Fruit fly (Drosophila melanogaster) whole organism, embryonic: ENCODE results near the gene mio.
A peak's percentile ranks its signal among the peaks of the same experiment; 100 is the strongest.

Experiments used
- Asciz ChIP-seq: fragments of 200-800 bp; sonication (Bioruptor generic); optimal IDR thresholded peaks from 2 replicates; lab custom pipeline; 2017; ENCODE audit warnings: missing biosample characterization, mild to moderate bottlenecking, missing genetic modification characterization, missing genetic modification reagents
- CG10267 ChIP-seq: fragments of 200-800 bp; sonication (Bioruptor generic); optimal IDR thresholded peaks from 2 replicates; lab custom pipeline; 2018; ENCODE audit warnings: missing biosample characterization, mild to moderate bottlenecking, missing genetic modification characterization, moderate library complexity
- CG11504 ChIP-seq: fragments of 200-800 bp; sonication (Bioruptor generic); optimal IDR thresholded peaks from 3 replicates; lab custom pipeline; 2019; ENCODE audit warnings: missing biosample characterization, mild to moderate bottlenecking, missing genetic modification characterization, moderate library complexity
- CG13296 ChIP-seq: fragments of 200-800 bp; sonication (Bioruptor generic); optimal IDR thresholded peaks from 3 replicates; lab custom pipeline; 2018; ENCODE audit warnings: missing biosample characterization, mild to moderate bottlenecking, missing genetic modification characterization
- CG14710 ChIP-seq: fragments of 200-800 bp; sonication (Bioruptor generic); optimal IDR thresholded peaks from 3 replicates; lab custom pipeline; 2019; ENCODE audit warnings: missing biosample characterization, mild to moderate bottlenecking, missing genetic modification characterization, moderate library complexity
- CG15011 ChIP-seq: fragments of 200-800 bp; sonication (Bioruptor generic); optimal IDR thresholded peaks from 3 replicates; lab custom pipeline; 2018; ENCODE audit warnings: missing biosample characterization, mild to moderate bottlenecking, missing genetic modification characterization
- CG16779 ChIP-seq: fragments of 200-800 bp; sonication (Bioruptor generic); IDR thresholded peaks from 2 replicates; pipeline ENCODE4 v1.3.6; 2022; ENCODE audit warnings: missing biosample characterization, missing genetic modification characterization
- CG17829 ChIP-seq: fragments of 200-800 bp; optimal IDR thresholded peaks from 2 replicates; lab custom pipeline; 2019; ENCODE audit warnings: missing biosample characterization, mild to moderate bottlenecking, missing genetic modification characterization, moderate library complexity
- CG18619 ChIP-seq: fragments of 200-800 bp; sonication (Bioruptor generic); optimal IDR thresholded peaks from 3 replicates; lab custom pipeline; 2017; ENCODE audit warnings: missing biosample characterization, mild to moderate bottlenecking, missing genetic modification characterization
- CG18764 ChIP-seq: fragments of 200-800 bp; sonication (Bioruptor generic); optimal IDR thresholded peaks from 3 replicates; lab custom pipeline; 2016; ENCODE audit warnings: missing biosample characterization, missing genetic modification characterization
- CG2116 ChIP-seq: fragments of 200-800 bp; sonication (Bioruptor generic); optimal IDR thresholded peaks from 3 replicates; lab custom pipeline; 2018; ENCODE audit warnings: missing biosample characterization, mild to moderate bottlenecking, missing genetic modification characterization
- CG32532 ChIP-seq: fragments of 200-800 bp; sonication (Bioruptor generic); IDR thresholded peaks from 2 replicates; pipeline ENCODE4 v1.3.6; 2022; ENCODE audit warnings: missing biosample characterization, missing genetic modification characterization
- CG34224 ChIP-seq: fragments of 200-800 bp; sonication (Bioruptor generic); IDR thresholded peaks from 3 replicates; pipeline ENCODE4 v1.3.6; 2022; ENCODE audit warnings: missing biosample characterization, missing genetic modification characterization; ENCODE audit not compliant: partially characterized antibody
- CG4328 ChIP-seq: fragments of 200-800 bp; sonication (Bioruptor generic); optimal IDR thresholded peaks from 3 replicates; lab custom pipeline; 2017; ENCODE audit warnings: missing biosample characterization, missing genetic modification reagents, missing genetic modification characterization
- CG6854 ChIP-seq: fragments of 200-800 bp; sonication (Bioruptor generic); optimal IDR thresholded peaks from 3 replicates; lab custom pipeline; 2017; ENCODE audit warnings: missing biosample characterization, mild to moderate bottlenecking, missing genetic modification characterization
- CG8281 ChIP-seq: fragments of 200-800 bp; sonication (Bioruptor generic); optimal IDR thresholded peaks from 2 replicates; lab custom pipeline; 2018; ENCODE audit warnings: missing biosample characterization, mild to moderate bottlenecking, missing genetic modification characterization, moderate library complexity
- CG8765 ChIP-seq: fragments of 200-800 bp; sonication (Bioruptor generic); IDR thresholded peaks from 2 replicates; pipeline ENCODE4 v1.3.6; 2022; ENCODE audit warnings: missing biosample characterization, missing genetic modification characterization
- CG9437 ChIP-seq: fragments of 200-800 bp; sonication (Bioruptor generic); optimal IDR thresholded peaks from 2 replicates; lab custom pipeline; 2018; ENCODE audit warnings: missing biosample characterization, mild to moderate bottlenecking, missing genetic modification characterization
- Chrac-16 ChIP-seq: fragments of 200-800 bp; sonication (Bioruptor generic); optimal IDR thresholded peaks from 3 replicates; lab custom pipeline; 2016; ENCODE audit warnings: missing biosample characterization, missing genetic modification characterization
- D19A ChIP-seq: fragments of 200-800 bp; optimal IDR thresholded peaks from 3 replicates; lab custom pipeline; 2019; ENCODE audit warnings: missing biosample characterization, mild to moderate bottlenecking, missing genetic modification characterization, moderate library complexity
- ERR ChIP-seq: fragments of 200-800 bp; sonication (Bioruptor generic); optimal IDR thresholded peaks from 2 replicates; lab custom pipeline; 2016; ENCODE audit warnings: missing biosample characterization, missing genetic modification characterization
- Elba2 ChIP-seq: fragments of 200-800 bp; sonication (Bioruptor generic); optimal IDR thresholded peaks from 3 replicates; lab custom pipeline; 2016; ENCODE audit warnings: missing biosample characterization, missing genetic modification characterization
- Gug ChIP-seq: fragments of 200-800 bp; sonication (Bioruptor generic); IDR thresholded peaks from 4 replicates; pipeline ENCODE4 v1.3.6; 2022; ENCODE audit warnings: missing biosample characterization, missing genetic modification characterization
- HLH54F ChIP-seq: fragments of 200-800 bp; sonication (Bioruptor generic); optimal IDR thresholded peaks from 3 replicates; lab custom pipeline; 2016; ENCODE audit warnings: missing biosample characterization, missing genetic modification characterization
- Hr78 ChIP-seq, 2 experiments: fragments of 200-800 bp in 1 of 2; fragments of >200 bp in 1 of 2; sonication (Bioruptor generic) in 1 of 2; optimal IDR thresholded peaks; 2 replicates each; lab custom pipeline; 2017 to 2019; ENCODE audit warnings: missing biosample characterization in 2 of 2, missing genetic modification characterization in 2 of 2, mild to moderate bottlenecking in 1 of 2, moderate library complexity in 1 of 2
- Kr ChIP-seq: fragments of 200-800 bp; sonication (Bioruptor generic); optimal IDR thresholded peaks from 2 replicates; lab custom pipeline; 2017; ENCODE audit warnings: missing biosample characterization, mild to moderate bottlenecking, missing genetic modification characterization
- Lhr ChIP-seq: fragments of 200-800 bp; sonication (Bioruptor generic); optimal IDR thresholded peaks from 3 replicates; lab custom pipeline; 2017; ENCODE audit warnings: mild to moderate bottlenecking, missing biosample characterization, missing genetic modification reagents, missing genetic modification characterization
- Max ChIP-seq: fragments of 200-800 bp; sonication (Bioruptor generic); optimal IDR thresholded peaks from 2 replicates; lab custom pipeline; 2016; ENCODE audit warnings: missing biosample characterization, mild to moderate bottlenecking, missing genetic modification characterization
- Neu2 ChIP-seq: fragments of 200-800 bp; sonication (Bioruptor generic); optimal IDR thresholded peaks from 3 replicates; lab custom pipeline; 2016; ENCODE audit warnings: missing biosample characterization, missing genetic modification characterization, borderline replicate concordance
- Oli ChIP-seq: fragments of 200-800 bp; sonication (Bioruptor generic); optimal IDR thresholded peaks from 2 replicates; lab custom pipeline; 2018; ENCODE audit warnings: missing biosample characterization, mild to moderate bottlenecking, missing genetic modification characterization, moderate library complexity
- Side ChIP-seq: fragments of 200-800 bp; sonication (Bioruptor generic); optimal IDR thresholded peaks from 2 replicates; lab custom pipeline; 2016; ENCODE audit warnings: missing biosample characterization, missing genetic modification characterization
- Sry-δ ChIP-seq: fragments of 200-800 bp; sonication (Bioruptor generic); optimal IDR thresholded peaks from 2 replicates; lab custom pipeline; 2016; ENCODE audit warnings: missing biosample characterization, missing genetic modification characterization
- Xrp1 ChIP-seq: fragments of 200-800 bp; sonication (Bioruptor generic); IDR thresholded peaks from 2 replicates; pipeline ENCODE4 v1.3.6; 2022; ENCODE audit warnings: missing biosample characterization, missing genetic modification characterization
- ab ChIP-seq: fragments of 200-800 bp; sonication (Bioruptor generic); optimal IDR thresholded peaks from 2 replicates; lab custom pipeline; 2016; ENCODE audit warnings: missing biosample characterization, missing genetic modification characterization
- cad ChIP-seq: fragments of >200 bp; optimal IDR thresholded peaks from 2 replicates; lab custom pipeline; 2017; ENCODE audit warnings: missing biosample characterization, missing genetic modification characterization
- chinmo ChIP-seq: fragments of 200-800 bp; sonication (Bioruptor generic); IDR thresholded peaks from 4 replicates; pipeline ENCODE4 v1.3.6; 2022; ENCODE audit warnings: missing biosample characterization, missing genetic modification characterization; ENCODE audit not compliant: partially characterized antibody
- chn ChIP-seq: fragments of 200-800 bp; sonication (Bioruptor generic); optimal IDR thresholded peaks from 2 replicates; lab custom pipeline; 2016; ENCODE audit warnings: missing biosample characterization, missing genetic modification characterization
- dmrt11E ChIP-seq: fragments of 200-800 bp; sonication (Bioruptor generic); optimal IDR thresholded peaks from 3 replicates; lab custom pipeline; 2018; ENCODE audit warnings: missing biosample characterization, mild to moderate bottlenecking, missing genetic modification characterization, moderate library complexity
- grau ChIP-seq: fragments of 200-800 bp; optimal IDR thresholded peaks from 3 replicates; lab custom pipeline; 2019; ENCODE audit warnings: missing biosample characterization, mild to moderate bottlenecking, missing genetic modification characterization, moderate library complexity
- hbn ChIP-seq: fragments of 200-800 bp; sonication (Bioruptor generic); IDR thresholded peaks from 2 replicates; pipeline ENCODE4 v1.3.6; 2022; ENCODE audit warnings: missing biosample characterization, missing genetic modification characterization; ENCODE audit not compliant: partially characterized antibody
- inv ChIP-seq: fragments of 200-800 bp; sonication (Bioruptor generic); IDR thresholded peaks from 2 replicates; pipeline ENCODE4 v1.3.6; 2022; ENCODE audit warnings: missing biosample characterization, missing genetic modification characterization; ENCODE audit not compliant: partially characterized antibody
- lola ChIP-seq, 3 experiments: fragments of >200 bp in 2 of 3; fragments of 200-800 bp in 1 of 3; sonication (Bioruptor generic) in 1 of 3; optimal IDR thresholded peaks; 2 replicates each; lab custom pipeline; 2017 to 2019; ENCODE audit warnings: missing biosample characterization in 3 of 3, missing genetic modification characterization in 3 of 3, mild to moderate bottlenecking in 1 of 3, moderate library complexity in 1 of 3
- mirr ChIP-seq: fragments of 200-800 bp; sonication (Bioruptor generic); optimal IDR thresholded peaks from 3 replicates; lab custom pipeline; 2018; ENCODE audit warnings: missing biosample characterization, mild to moderate bottlenecking, missing genetic modification characterization
- scrt ChIP-seq: fragments of 200-800 bp; sonication (Bioruptor generic); optimal IDR thresholded peaks from 2 replicates; lab custom pipeline; 2018; ENCODE audit warnings: missing biosample characterization, mild to moderate bottlenecking, missing genetic modification characterization, moderate library complexity
- sens ChIP-seq: fragments of 200-800 bp; sonication (Bioruptor generic); peaks from one replicate; lab custom pipeline; 2016; ENCODE audit warnings: missing biosample characterization, missing genetic modification characterization
- sqz ChIP-seq: fragments of 200-800 bp; sonication (Bioruptor generic); optimal IDR thresholded peaks from 3 replicates; lab custom pipeline; 2018; ENCODE audit warnings: missing biosample characterization, mild to moderate bottlenecking, missing genetic modification characterization
- tio ChIP-seq: fragments of 200-800 bp; sonication (Bioruptor generic); optimal IDR thresholded peaks from 2 replicates; lab custom pipeline; 2017; ENCODE audit warnings: missing biosample characterization, missing genetic modification characterization, inconsistent platforms

Gene mio

DNA sequence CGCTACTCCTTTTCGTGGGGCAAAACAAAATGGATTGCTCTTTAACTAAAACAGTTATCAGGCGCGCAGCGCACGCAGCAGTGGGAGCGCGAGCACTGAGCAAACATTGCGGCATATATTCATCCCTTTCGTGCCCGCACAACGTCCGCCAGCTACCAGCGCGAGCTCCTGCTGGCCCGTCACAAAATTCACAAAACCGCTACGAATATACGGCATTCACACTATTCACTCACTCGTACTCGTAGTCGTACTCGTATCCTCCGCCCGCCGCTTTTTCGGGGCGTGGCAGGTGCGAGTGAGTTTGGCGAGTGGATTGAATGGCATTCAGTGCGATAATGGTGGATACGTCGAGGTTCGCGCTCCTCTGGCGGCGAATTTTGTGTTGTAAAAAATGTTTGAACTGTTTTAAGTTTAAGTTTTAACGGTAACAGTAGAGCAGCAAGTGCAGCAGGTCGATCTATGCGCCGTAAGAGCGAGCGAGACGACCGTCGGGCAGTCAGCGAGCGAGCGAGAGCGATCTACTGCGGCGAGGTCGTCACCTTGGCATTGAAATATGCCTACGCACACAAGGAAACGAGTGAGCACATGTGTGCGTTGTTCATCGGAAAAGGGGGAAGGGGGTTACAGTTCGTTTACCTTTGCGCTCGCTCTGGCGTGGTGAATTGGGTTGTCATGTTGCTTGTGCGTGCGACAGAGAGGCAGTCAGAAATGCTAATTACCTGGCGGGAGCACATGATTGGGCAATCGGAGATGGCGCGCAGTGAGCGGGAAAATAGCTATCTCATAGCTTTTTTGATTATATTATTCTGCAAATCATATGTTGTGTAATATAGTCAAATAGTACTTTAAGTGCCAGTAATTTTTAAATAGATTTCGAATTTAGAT is 20.3 kb upstream of the mio start (continued):
- no peak for TF ChIP-seq chinmo (GFP tag; lab: Robert Waterston, UW)
- TF ChIP-seq CG34224 = no peak
- peak; percentile 1 for TF ChIP-seq CG9437 (GFP tag; lab: Kevin White, UChicago)
- peak; percentile 81 for TF ChIP-seq ERR (GFP tag; lab: Kevin White, UChicago)
- TF ChIP-seq Sry-δ (GFP tag; lab: Kevin White, UChicago) = peak; percentile 7
- TF ChIP-seq HLH54F (GFP tag; lab: Kevin White, UChicago) = peak; percentile 66
- peak; percentile 86 for TF ChIP-seq sens (GFP tag; lab: Kevin White, UChicago)
- TF ChIP-seq CG18619 (GFP tag; lab: Kevin White, UChicago) = peak; percentile 60
- TF ChIP-seq Side (GFP tag; lab: Kevin White, UChicago) = peak; percentile 59
- peak; percentile 49 for TF ChIP-seq Kr (GFP tag; lab: Kevin White, UChicago)
- TF ChIP-seq CG15011 (GFP tag; lab: Kevin White, UChicago) = peak; percentile 53
- TF ChIP-seq Elba2 = no peak
- peak; percentile 61 for TF ChIP-seq ab
- TF ChIP-seq CG16779 (GFP tag; lab: Robert Waterston, UW) = no peak
- TF ChIP-seq CG18764 (GFP tag; lab: Kevin White, UChicago) = peak; percentile 4
- peak; percentile 60 for TF ChIP-seq Oli (tag; lab: Kevin White, UChicago)
- peak; percentile 68 for TF ChIP-seq grau
- peak; percentile 74 for TF ChIP-seq CG4328
- peak; percentile 84 for TF ChIP-seq CG13296 (GFP tag; lab: Kevin White, UChicago)
- TF ChIP-seq Xrp1 = no peak
- TF ChIP-seq mirr (GFP tag; lab: Kevin White, UChicago) = peak; percentile 86
- TF ChIP-seq Neu2 (GFP tag; lab: Kevin White, UChicago) = no peak
- TF ChIP-seq CG17829 (tag; lab: Kevin White, UChicago) = peak; percentile 41
- peak; percentile 100 for TF ChIP-seq Lhr
- TF ChIP-seq Asciz (GFP tag; lab: Kevin White, UChicago) = peak; percentile 11
- peak in 1 of 2 experiments; percentile 100 for TF ChIP-seq Hr78 (GFP tag; optimal IDR thresholded peaks at IDR 0.05; lab: Kevin White, UChicago)
- TF ChIP-seq CG8281 = peak; percentile 14
- peak; percentile 24 for TF ChIP-seq tio
- TF ChIP-seq D19A (tag; lab: Kevin White, UChicago) = peak; percentile 61
- no peak for TF ChIP-seq hbn (GFP tag; lab: Robert Waterston, UW)
- peak in 2 of 3 experiments; percentile 66 to 78 for TF ChIP-seq lola (GFP tag; optimal IDR thresholded peaks at IDR 0.05; lab: Kevin White, UChicago)
- TF ChIP-seq scrt = peak; percentile 57
- TF ChIP-seq CG32532 (GFP tag; lab: Robert Waterston, UW) = no peak
- peak; percentile 38 for TF ChIP-seq CG14710 (tag; lab: Kevin White, UChicago)
- TF ChIP-seq CG8765 (GFP tag; lab: Robert Waterston, UW) = no peak
- peak; percentile 83 for TF ChIP-seq sqz (GFP tag; lab: Kevin White, UChicago)
- TF ChIP-seq Chrac-16 = peak; percentile 37
- TF ChIP-seq dmrt11E (tag; lab: Kevin White, UChicago) = peak; percentile 67
- TF ChIP-seq inv (GFP tag; lab: Robert Waterston, UW) = no peak
- peak; percentile 8; the same call in 1 of the 4 replicates for TF ChIP-seq Gug
- TF ChIP-seq CG6854 = peak; percentile 83
- peak; percentile 52 for TF ChIP-seq CG2116 (GFP tag; lab: Kevin White, UChicago)
- TF ChIP-seq chn = peak; percentile 69
- TF ChIP-seq CG10267 (tag; lab: Kevin White, UChicago) = peak; percentile 23
- TF ChIP-seq cad (GFP tag; lab: Kevin White, UChicago) = no peak
- TF ChIP-seq CG11504 = peak; percentile 69
- TF ChIP-seq Max (GFP tag; lab: Kevin White, UChicago) = peak; percentile 70
